Fruit fly (Drosophila melanogaster): Measurements from ENCODE around the gene CG13003.

Gene CG13003

DNA sequence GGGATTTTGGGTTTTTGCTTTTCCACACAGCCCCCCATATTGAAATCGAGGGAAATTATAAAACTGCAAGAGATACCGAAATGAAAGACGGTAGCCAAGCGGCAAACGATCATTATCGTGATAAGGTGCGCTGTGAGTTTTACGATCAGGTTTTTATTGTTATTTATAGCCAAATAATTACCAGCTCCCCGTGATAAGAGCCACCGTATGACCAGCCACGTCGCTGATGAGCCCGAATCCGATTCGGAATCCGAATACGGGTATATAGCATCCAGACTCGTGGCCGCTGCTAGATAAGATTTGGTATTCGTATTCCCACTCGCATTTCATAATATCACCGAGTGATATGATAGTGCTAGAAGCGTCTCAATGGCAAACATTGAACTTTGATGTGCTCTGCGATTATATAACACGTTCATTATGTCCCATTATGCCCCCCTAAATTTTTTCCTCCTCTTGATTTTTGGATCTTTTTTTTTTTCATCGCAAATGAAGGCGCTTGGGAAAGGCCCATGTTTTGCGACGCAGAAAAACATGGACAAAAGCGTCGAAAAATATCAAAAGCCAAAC lies 42.5 kb upstream of the CG13003 start:
- TF ChIP-seq mirr (GFP tag; optimal IDR thresholded peaks at IDR 0.05) = peak; percentile 56
- no peak for TF ChIP-seq CG10654 (GFP tag; optimal IDR thresholded peaks at IDR 0.05)
- TF ChIP-seq CG4404 (GFP tag; IDR thresholded peaks at IDR 0.05) = no peak
- no peak for TF ChIP-seq eyg (GFP tag; optimal IDR thresholded peaks at IDR 0.05)
- no peak for TF ChIP-seq ERR (GFP tag; optimal IDR thresholded peaks at IDR 0.05)
- no peak for TF ChIP-seq unc-4 (GFP tag; IDR thresholded peaks at IDR 0.05; ENCODE audit: partially characterized antibody)
- peak; percentile 17 for TF ChIP-seq CG12769 (tag; optimal IDR thresholded peaks at IDR 0.05)
- no peak for TF ChIP-seq gsb-n (tag; optimal IDR thresholded peaks at IDR 0.05)
- TF ChIP-seq sna (GFP tag; IDR thresholded peaks at IDR 0.05; ENCODE audit: partially characterized antibody) = no peak
- TF ChIP-seq sens (GFP tag) = peak; percentile 50
- TF ChIP-seq lola (GFP tag; optimal IDR thresholded peaks at IDR 0.05) = no peak
- TF ChIP-seq Med (GFP tag) = peak; percentile 53
- TF ChIP-seq yki (optimal IDR thresholded peaks at IDR 0.05) = no peak
- peak; percentile 60 for TF ChIP-seq Deaf1 (tag; optimal IDR thresholded peaks at IDR 0.05)
- TF ChIP-seq z (GFP tag; IDR thresholded peaks at IDR 0.05) = no peak
- TF ChIP-seq CG2678 (tag; optimal IDR thresholded peaks at IDR 0.05) = peak; percentile 2
- peak; percentile 91 for TF ChIP-seq exex (tag; optimal IDR thresholded peaks at IDR 0.05)
- peak; percentile 10 for TF ChIP-seq Hmr (GFP tag; optimal IDR thresholded peaks at IDR 0.05)
- TF ChIP-seq Pdp1 (GFP tag; optimal IDR thresholded peaks at IDR 0.05) = peak in 1 of 2 experiments; percentile 92
- peak; percentile 33 for TF ChIP-seq grn (GFP tag; optimal IDR thresholded peaks at IDR 0.05)
- TF ChIP-seq sug (tag; optimal IDR thresholded peaks at IDR 0.05) = peak; percentile 58
- TF ChIP-seq kah (GFP tag; optimal IDR thresholded peaks at IDR 0.05) = no peak
- peak; percentile 28 for TF ChIP-seq CG34376 (GFP tag; optimal IDR thresholded peaks at IDR 0.05)
- no peak for TF ChIP-seq Bdp1 (GFP tag; optimal IDR thresholded peaks at IDR 0.05)
- TF ChIP-seq CG6791 (GFP tag; IDR thresholded peaks at IDR 0.05; ENCODE audit: partially characterized antibody) = no peak

DNA sequence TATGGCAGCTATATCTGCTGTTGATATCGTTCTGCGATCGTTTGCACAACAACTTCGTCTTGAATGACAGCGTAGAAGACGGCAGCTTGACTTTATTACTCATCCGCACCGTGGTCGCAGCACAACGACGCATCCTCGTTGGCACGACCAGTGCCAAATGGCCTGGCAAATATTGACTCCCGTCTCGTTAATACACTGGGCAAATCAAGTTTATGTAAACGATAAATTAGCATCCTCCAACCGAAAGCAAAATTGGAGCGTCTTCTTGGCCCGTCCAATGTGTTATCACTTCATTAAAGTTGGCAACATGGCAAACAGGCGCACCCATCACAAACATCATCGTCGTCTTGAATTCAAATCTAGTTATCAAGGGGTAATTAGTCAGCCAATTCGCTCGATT lies 41.1 kb upstream of the CG13003 start:
- 0 out of 2 replicates have a peak, but pooled peaks have one; percentile 25 for TF ChIP-seq CG11085 (GFP tag; IDR thresholded peaks at IDR 0.05)
- peak; percentile 24 for TF ChIP-seq wek (GFP tag; optimal IDR thresholded peaks at IDR 0.05)
- TF ChIP-seq eyg (GFP tag; optimal IDR thresholded peaks at IDR 0.05) = no peak
- peak; percentile 67 for TF ChIP-seq Med (GFP tag)
- peak; percentile 23 for TF ChIP-seq CG2678 (tag; optimal IDR thresholded peaks at IDR 0.05)
- no peak for TF ChIP-seq fd96Cb (tag; optimal IDR thresholded peaks at IDR 0.05)
- TF ChIP-seq CG3281 (GFP tag; optimal IDR thresholded peaks at IDR 0.05) = peak; percentile 7
- TF ChIP-seq Rfx (GFP tag; IDR thresholded peaks at IDR 0.05) = 0 out of 2 replicates have a peak, but pooled peaks have one; percentile 20
- no peak for TF ChIP-seq CG8290 (GFP tag; optimal IDR thresholded peaks at IDR 0.05)
- peak in 1 of 2 experiments; percentile 30 for TF ChIP-seq CG8290 (tag; optimal IDR thresholded peaks at IDR 0.05)
- TF ChIP-seq dysf (GFP tag; IDR thresholded peaks at IDR 0.05) = 0 out of 3 replicates have a peak, but pooled peaks have one; percentile 16
- TF ChIP-seq sob (GFP tag; IDR thresholded peaks at IDR 0.05) = 0 out of 2 replicates have a peak, but pooled peaks have one; percentile 14
- peak; percentile 16 for TF ChIP-seq CG18599 (GFP tag; optimal IDR thresholded peaks at IDR 0.05)
- no peak for TF ChIP-seq tap (tag; optimal IDR thresholded peaks at IDR 0.05)
- TF ChIP-seq seq (GFP tag; IDR thresholded peaks at IDR 0.05) = peak; percentile 34; the same call in 1 of the 2 replicates
- TF ChIP-seq Chrac-16 (GFP tag; optimal IDR thresholded peaks at IDR 0.05) = no peak
- no peak for TF ChIP-seq CG11398 (GFP tag; optimal IDR thresholded peaks at IDR 0.05)
- no peak for TF ChIP-seq p53 (GFP tag; optimal IDR thresholded peaks at IDR 0.05)
- TF ChIP-seq CG13296 (GFP tag; optimal IDR thresholded peaks at IDR 0.05) = peak; percentile 7
- 0 out of 4 replicates have a peak, but pooled peaks have one; percentile 10 for TF ChIP-seq chinmo (GFP tag; IDR thresholded peaks at IDR 0.05; ENCODE audit: partially characterized antibody)
- TF ChIP-seq Fer1 (GFP tag; optimal IDR thresholded peaks at IDR 0.05) = peak; percentile 19
- no peak for TF ChIP-seq Antp (GFP tag; optimal IDR thresholded peaks at IDR 0.05)
- peak; percentile 8; the same call in 1 of the 2 replicates for TF ChIP-seq CG9932 (GFP tag; IDR thresholded peaks at IDR 0.05)
- TF ChIP-seq lab (GFP tag; optimal IDR thresholded peaks at IDR 0.05) = peak; percentile 35
- peak; percentile 21 for TF ChIP-seq CG12769 (tag; optimal IDR thresholded peaks at IDR 0.05)
- TF ChIP-seq CG15514 (GFP tag; optimal IDR thresholded peaks at IDR 0.05) = peak; percentile 15
- TF ChIP-seq Hmr (GFP tag; optimal IDR thresholded peaks at IDR 0.05) = peak; percentile 9
- peak; percentile 10 for TF ChIP-seq schlank (tag; optimal IDR thresholded peaks at IDR 0.05)
- TF ChIP-seq CG13775 (GFP tag; optimal IDR thresholded peaks at IDR 0.05) = no peak
